Worm (Caenorhabditis elegans): ENCODE data around the gene ptr-24.

Gene ptr-24

ce11 chrX:13318316-13318715 is 19.5 kb upstream of the ptr-24 start:
- TF ChIP-seq elt-2 (tag; optimal IDR thresholded peaks at IDR 0.05) (peak; percentile 31), nhr-43 (tag; optimal IDR thresholded peaks at IDR 0.05; ENCODE audit: poor library complexity, severe bottlenecking) (no peak)

ce11 chrX:13320575-13320974 is 17.3 kb upstream of the ptr-24 start:
- TF ChIP-seq mdl-1 (tag; optimal IDR thresholded peaks at IDR 0.05) (no peak), zag-1 (tag; optimal IDR thresholded peaks at IDR 0.05) (no peak), nhr-25 (tag; optimal IDR thresholded peaks at IDR 0.05) (peak; percentile 56), nhr-237 (tag; optimal IDR thresholded peaks at IDR 0.05) (no peak), ceh-82 (tag; optimal IDR thresholded peaks at IDR 0.05) (no peak), nhr-23 (tag; optimal IDR thresholded peaks at IDR 0.05) (peak; percentile 72), jun-1 (tag; optimal IDR thresholded peaks at IDR 0.05) (peak; percentile 45), elt-3 (tag; optimal IDR thresholded peaks at IDR 0.05) (peak in 1 of 3 experiments; percentile 35), aly-2 (tag; optimal IDR thresholded peaks at IDR 0.05) (no peak), daf-12 (tag; optimal IDR thresholded peaks at IDR 0.05) (no peak), R02D3.7 (tag; optimal IDR thresholded peaks at IDR 0.05) (no peak), ceh-28 (tag; optimal IDR thresholded peaks at IDR 0.05) (peak; percentile 15), hmg-11 (tag; optimal IDR thresholded peaks at IDR 0.05) (no peak), nhr-77 (tag; optimal IDR thresholded peaks at IDR 0.05) (no peak), nhr-11 (tag; optimal IDR thresholded peaks at IDR 0.05) (no peak), skn-1 (tag; optimal IDR thresholded peaks at IDR 0.05) (no peak), sea-2 (GFP tag; optimal IDR thresholded peaks at IDR 0.05) (no peak), lin-15B (tag; optimal IDR thresholded peaks at IDR 0.05) (no peak), fkh-10 (GFP tag; optimal IDR thresholded peaks at IDR 0.05) (no peak), lin-39 (tag; optimal IDR thresholded peaks at IDR 0.05) (no peak), ztf-4 (tag; optimal IDR thresholded peaks at IDR 0.05) (no peak), ztf-11 (tag; optimal IDR thresholded peaks at IDR 0.05) (no peak), ama-1 (optimal IDR thresholded peaks at IDR 0.05) (peak; percentile 59), ceh-16 (tag; optimal IDR thresholded peaks at IDR 0.05) (no peak), nhr-76 (tag; optimal IDR thresholded peaks at IDR 0.05) (no peak), nfya-1 (tag; optimal IDR thresholded peaks at IDR 0.05; ENCODE audit: insufficient read depth) (peak; percentile 41), eor-1 (tag; optimal IDR thresholded peaks at IDR 0.05) (no peak), ZK546.5 (tag; optimal IDR thresholded peaks at IDR 0.05) (no peak), fkh-2 (tag; optimal IDR thresholded peaks at IDR 0.05) (no peak), nhr-12 (tag; optimal IDR thresholded peaks at IDR 0.05) (no peak), nhr-43 (tag; optimal IDR thresholded peaks at IDR 0.05; ENCODE audit: poor library complexity, severe bottlenecking) (peak; percentile 37), elt-2 (tag; optimal IDR thresholded peaks at IDR 0.05) (peak; percentile 34), unc-39 (tag; optimal IDR thresholded peaks at IDR 0.05) (no peak), pha-4 (tag; optimal IDR thresholded peaks at IDR 0.05) (no peak), elt-1 (tag; optimal IDR thresholded peaks at IDR 0.05) (no peak), egl-5 (tag; optimal IDR thresholded peaks at IDR 0.05) (peak; percentile 53), lsy-12 (tag; optimal IDR thresholded peaks at IDR 0.05) (no peak), fos-1 (tag; optimal IDR thresholded peaks at IDR 0.05) (no peak), pqm-1 (tag; optimal IDR thresholded peaks at IDR 0.05) (peak; percentile 26), tbx-2 (tag; optimal IDR thresholded peaks at IDR 0.05) (no peak), nhr-28 (tag; optimal IDR thresholded peaks at IDR 0.05) (no peak), nhr-67 (tag; optimal IDR thresholded peaks at IDR 0.05) (no peak), snpc-4 (tag; optimal IDR thresholded peaks at IDR 0.05) (no peak), egl-27 (tag; optimal IDR thresholded peaks at IDR 0.05) (no peak), ceh-9 (tag; optimal IDR thresholded peaks at IDR 0.05) (no peak), mml-1 (tag; optimal IDR thresholded peaks at IDR 0.05) (no peak), unc-62 (GFP tag; optimal IDR thresholded peaks at IDR 0.05) (peak; percentile 29)
